Worm (Caenorhabditis elegans) whole organism, young adult: ENCODE results near the gene math-33.

Experiments used
- C06A6.2 ChIP-seq: fragments of 200-800 bp; sonication (Bioruptor generic); conservative IDR thresholded peaks from 2 replicates; pipeline ENCODE4 v1.3.6; 2022; ENCODE audit warnings: missing genetic modification characterization, missing compliant biosample characterization
- C17E4.6 ChIP-seq: fragments of 200-800 bp; sonication (Bioruptor generic); IDR thresholded peaks from 2 replicates; pipeline ENCODE4 v1.3.6; 2022; ENCODE audit warnings: missing genetic modification reagents, missing genetic modification characterization, missing compliant biosample characterization
- D2030.7 ChIP-seq: fragments of 200-800 bp; sonication (Bioruptor generic); IDR thresholded peaks from 2 replicates; pipeline ENCODE4 v1.3.6; 2022; ENCODE audit warnings: missing genetic modification reagents, missing genetic modification characterization, missing compliant biosample characterization
- F33H1.4 ChIP-seq: fragments of 200-800 bp; sonication (Bioruptor generic); IDR thresholded peaks from 2 replicates; pipeline ENCODE4 v1.3.6; 2022; ENCODE audit warnings: missing genetic modification reagents, missing genetic modification characterization, missing compliant biosample characterization
- F37B4.10 ChIP-seq: fragments of 200-800 bp; sonication (Bioruptor generic); IDR thresholded peaks from 2 replicates; pipeline ENCODE4 v1.3.6; 2022; ENCODE audit warnings: missing genetic modification characterization, missing compliant biosample characterization
- F49E8.2 ChIP-seq: sonication (generic microtip); optimal IDR thresholded peaks from 3 replicates; lab custom pipeline; 2017; ENCODE audit warnings: missing genetic modification characterization, mild to moderate bottlenecking, missing compliant biosample characterization, antibody characterized with exemption, moderate library complexity; ENCODE audit not compliant: insufficient read depth
- F52B5.7 ChIP-seq: sonication (generic microtip); optimal IDR thresholded peaks from 2 replicates; lab custom pipeline; 2016; ENCODE audit warnings: mild to moderate bottlenecking, missing genetic modification characterization, missing compliant biosample characterization
- F55B11.4 ChIP-seq: sonication (generic microtip); optimal IDR thresholded peaks from 2 replicates; lab custom pipeline; 2016; ENCODE audit warnings: missing compliant biosample characterization, missing genetic modification characterization, borderline replicate concordance; ENCODE audit not compliant: insufficient read depth
- K11D2.4 ChIP-seq: fragments of 200-800 bp; sonication (Bioruptor generic); IDR thresholded peaks from 2 replicates; pipeline ENCODE4 v1.3.6; 2022; ENCODE audit warnings: missing genetic modification reagents, missing genetic modification characterization, missing compliant biosample characterization
- K12H6.12 ChIP-seq: fragments of 200-800 bp; sonication (Bioruptor generic); optimal IDR thresholded peaks from 2 replicates; lab custom pipeline; 2018; ENCODE audit warnings: mild to moderate bottlenecking, missing genetic modification characterization, missing compliant biosample characterization
- Y53F4B.3 ChIP-seq: fragments of 200-800 bp; sonication (Bioruptor generic); IDR thresholded peaks from 2 replicates; pipeline ENCODE4 v1.3.6; 2022; ENCODE audit warnings: missing genetic modification reagents, missing genetic modification characterization, missing compliant biosample characterization
- Y95B8A.8 ChIP-seq: fragments of 200-800 bp; sonication (Bioruptor generic); IDR thresholded peaks from 2 replicates; pipeline ENCODE4 v1.3.6; 2022; ENCODE audit warnings: missing genetic modification reagents, missing genetic modification characterization, missing compliant biosample characterization
- attf-5 ChIP-seq: fragments of 200-800 bp; sonication (Bioruptor generic); optimal IDR thresholded peaks from 2 replicates; lab custom pipeline; 2018; ENCODE audit warnings: mild to moderate bottlenecking, missing genetic modification characterization, missing compliant biosample characterization
- attf-6 ChIP-seq: fragments of 200-800 bp; sonication (Bioruptor generic); IDR thresholded peaks from 2 replicates; pipeline ENCODE4 v1.3.6; 2022; ENCODE audit warnings: missing genetic modification reagents, missing genetic modification characterization, missing compliant biosample characterization
- cebp-2 ChIP-seq: fragments of 200-800 bp; sonication (Bioruptor generic); IDR thresholded peaks from 2 replicates; pipeline ENCODE4 v1.3.6; 2022; ENCODE audit warnings: missing genetic modification characterization, missing compliant biosample characterization
- egrh-3 ChIP-seq: fragments of 200-800 bp; sonication (Bioruptor generic); IDR thresholded peaks from 2 replicates; pipeline ENCODE4 v1.3.6; 2022; ENCODE audit warnings: missing genetic modification reagents, missing genetic modification characterization, missing compliant biosample characterization
- ets-4 ChIP-seq: fragments of 200-800 bp; sonication (Bioruptor generic); optimal IDR thresholded peaks from 2 replicates; lab custom pipeline; 2018; ENCODE audit warnings: mild to moderate bottlenecking, missing genetic modification characterization, missing compliant biosample characterization
- lin-40 ChIP-seq: sonication (generic microtip); optimal IDR thresholded peaks from 2 replicates; lab custom pipeline; 2016; ENCODE audit warnings: missing genetic modification characterization, mild to moderate bottlenecking, missing compliant biosample characterization, missing genotype, missing genetic modification reagents
- lsl-1 ChIP-seq: fragments of 200-800 bp; sonication (Bioruptor generic); optimal IDR thresholded peaks from 2 replicates; lab custom pipeline; 2018; ENCODE audit warnings: mild to moderate bottlenecking, missing genetic modification characterization, moderate library complexity, missing compliant biosample characterization
- lsy-27 ChIP-seq: sonication (generic microtip); optimal IDR thresholded peaks from 2 replicates; lab custom pipeline; 2017; ENCODE audit warnings: missing genetic modification characterization, mild to moderate bottlenecking, missing compliant biosample characterization, antibody characterized with exemption, missing genotype, borderline replicate concordance; ENCODE audit not compliant: insufficient read depth
- madf-3 ChIP-seq: fragments of 200-800 bp; sonication (Bioruptor generic); IDR thresholded peaks from 2 replicates; pipeline ENCODE4 v1.3.6; 2022; ENCODE audit warnings: missing genetic modification reagents, missing genetic modification characterization, missing compliant biosample characterization
- madf-6 ChIP-seq: fragments of 200-800 bp; sonication (Bioruptor generic); IDR thresholded peaks from 2 replicates; pipeline ENCODE4 v1.3.6; 2022; ENCODE audit warnings: missing genetic modification reagents, missing genetic modification characterization, missing compliant biosample characterization
- madf-8 ChIP-seq: fragments of 200-800 bp; sonication (Bioruptor generic); conservative IDR thresholded peaks from 2 replicates; pipeline ENCODE4 v1.3.6; 2022; ENCODE audit warnings: missing genetic modification reagents, missing genetic modification characterization, missing compliant biosample characterization
- mel-28 ChIP-seq: sonication (generic microtip); optimal IDR thresholded peaks from 2 replicates; lab custom pipeline; 2016; ENCODE audit warnings: borderline replicate concordance, mild to moderate bottlenecking, missing genetic modification characterization, missing compliant biosample characterization
- nfya-1 ChIP-seq: sonication (generic microtip); optimal IDR thresholded peaks from 2 replicates; lab custom pipeline; 2017; ENCODE audit warnings: antibody characterized with exemption, missing compliant biosample characterization, missing genetic modification characterization, borderline replicate concordance; ENCODE audit not compliant: insufficient read depth
- nfyb-1 ChIP-seq: fragments of 200-800 bp; sonication (Bioruptor generic); IDR thresholded peaks from 2 replicates; pipeline ENCODE4 v1.3.6; 2022; ENCODE audit warnings: missing genetic modification reagents, missing genetic modification characterization, missing compliant biosample characterization
- nhr-120 ChIP-seq: fragments of 200-800 bp; sonication (Bioruptor generic); IDR thresholded peaks from 2 replicates; pipeline ENCODE4 v1.3.6; 2022; ENCODE audit warnings: missing genetic modification characterization, missing compliant biosample characterization
- nhr-90 ChIP-seq: sonication (generic microtip); optimal IDR thresholded peaks from 2 replicates; lab custom pipeline; 2016; ENCODE audit warnings: missing genotype, mild to moderate bottlenecking, missing genetic modification characterization, missing compliant biosample characterization
- pha-4 ChIP-seq: fragments of 150-350 bp; sonication (generic microtip); optimal IDR thresholded peaks from 2 replicates; lab custom pipeline; 2014; ENCODE audit warnings: missing biosample characterization, missing genetic modification reagents, missing genetic modification characterization
- rcor-1 ChIP-seq: fragments of 200-800 bp; sonication (Bioruptor generic); IDR thresholded peaks from 2 replicates; pipeline ENCODE4 v1.3.6; 2022; ENCODE audit warnings: missing genetic modification reagents, missing genetic modification characterization, missing compliant biosample characterization
- snpc-3.4 ChIP-seq: sonication (generic microtip); optimal IDR thresholded peaks from 2 replicates; lab custom pipeline; 2017; ENCODE audit warnings: missing genetic modification characterization, mild to moderate bottlenecking, missing compliant biosample characterization, antibody characterized with exemption, moderate library complexity, missing genotype, missing genetic modification reagents
- snpc-4 ChIP-seq, 5 experiments: fragments of 150-350 bp in 1 of 5; sonication (generic microtip) in 4 of 5; optimal IDR thresholded peaks; 2 replicates each; lab custom pipeline; 2014 to 2018; ENCODE audit warnings: missing genetic modification characterization in 5 of 5, missing biosample characterization in 3 of 5, antibody characterized with exemption in 2 of 5, mild to moderate bottlenecking in 2 of 5, missing compliant biosample characterization in 2 of 5, missing genotype in 2 of 5, moderate library complexity in 2 of 5, missing genetic modification reagents in 1 of 5
- somi-1 ChIP-seq: fragments of 200-800 bp; sonication (Bioruptor generic); optimal IDR thresholded peaks from 2 replicates; lab custom pipeline; 2018; ENCODE audit warnings: mild to moderate bottlenecking, missing genetic modification characterization, missing compliant biosample characterization
- tbp1 ChIP-seq: fragments of 200-800 bp; sonication (Bioruptor generic); optimal IDR thresholded peaks from 2 replicates; lab custom pipeline; 2018; ENCODE audit warnings: mild to moderate bottlenecking, missing genetic modification characterization, missing compliant biosample characterization
- tbx-9 ChIP-seq: sonication (generic microtip); optimal IDR thresholded peaks from 2 replicates; lab custom pipeline; 2016; ENCODE audit warnings: borderline replicate concordance, missing genetic modification characterization, inconsistent platforms, missing compliant biosample characterization
- unc-130 ChIP-seq: sonication (generic microtip); optimal IDR thresholded peaks from 2 replicates; lab custom pipeline; 2016; ENCODE audit warnings: missing genetic modification reagents, missing genetic modification characterization, missing compliant biosample characterization
- ztf-18 ChIP-seq: sonication (generic microtip); optimal IDR thresholded peaks from 2 replicates; lab custom pipeline; 2016; ENCODE audit warnings: missing genotype, mild to moderate bottlenecking, missing genetic modification characterization, missing compliant biosample characterization

Gene math-33

DNA sequence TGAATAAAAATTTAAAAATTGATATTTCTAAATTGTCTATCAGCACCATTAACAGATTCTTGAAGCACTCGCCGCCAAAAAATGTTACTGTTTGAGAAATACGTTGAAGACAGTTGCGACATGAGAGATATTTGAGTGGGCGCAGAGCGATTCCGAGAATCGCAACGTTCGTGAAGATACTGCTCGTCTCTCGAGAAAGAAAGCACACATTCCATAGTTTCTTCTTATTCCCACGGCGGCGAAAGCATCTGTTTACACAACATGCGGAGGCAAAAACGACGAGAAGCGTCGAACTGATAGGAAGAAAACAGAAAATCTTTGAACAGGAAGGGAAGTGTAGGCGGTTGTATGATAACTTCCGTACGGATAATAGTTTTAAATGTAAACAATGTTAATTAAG, 31.2 kb upstream of the math-33 start:
- TF ChIP-seq tbx-9: no peak
- no peak for TF ChIP-seq nhr-90 (tag; lab: Kevin White, UChicago)
- TF ChIP-seq Y53F4B.3 (GFP tag; lab: Robert Waterston, UW): no peak
- TF ChIP-seq somi-1 (GFP tag; lab: Kevin White, UChicago): peak; percentile 42
- no peak for TF ChIP-seq F37B4.10 (GFP tag; lab: Robert Waterston, UW)
- no peak for TF ChIP-seq ets-4 (GFP tag; lab: Kevin White, UChicago)
- TF ChIP-seq lin-40 (tag; lab: Kevin White, UChicago): peak; percentile 6
- no peak for TF ChIP-seq cebp-2 (GFP tag; lab: Robert Waterston, UW)
- no peak for TF ChIP-seq pha-4 (tag; lab: Kevin White, UChicago)
- no peak for TF ChIP-seq egrh-3 (GFP tag; lab: Robert Waterston, UW)
- no peak for TF ChIP-seq F33H1.4
- no peak for TF ChIP-seq mel-28 (tag; lab: Kevin White, UChicago)
- no peak for TF ChIP-seq nhr-120 (GFP tag; lab: Robert Waterston, UW)
- no peak for TF ChIP-seq tbp1 (GFP tag; lab: Kevin White, UChicago)
- peak; percentile 46 for TF ChIP-seq F52B5.7 (tag; lab: Kevin White, UChicago)
- TF ChIP-seq unc-130 (GFP tag; lab: Kevin White, UChicago): no peak
- TF ChIP-seq C17E4.6 (GFP tag; lab: Robert Waterston, UW): no peak
- no peak for TF ChIP-seq madf-3 (GFP tag; lab: Robert Waterston, UW)
- peak; percentile 15 for TF ChIP-seq K12H6.12
- no peak for TF ChIP-seq madf-8 (GFP tag; lab: Robert Waterston, UW)
- TF ChIP-seq C06A6.2: 0 out of 2 replicates have a peak, but pooled peaks have one; percentile 44
- TF ChIP-seq D2030.7 (GFP tag; lab: Robert Waterston, UW): no peak
- TF ChIP-seq lsy-27: no peak
- no peak for TF ChIP-seq rcor-1
- no peak for TF ChIP-seq F55B11.4 (tag; lab: Kevin White, UChicago)
- TF ChIP-seq attf-6 (GFP tag; lab: Robert Waterston, UW): no peak
- no peak for TF ChIP-seq nfya-1 (tag; lab: Kevin White, UChicago)
- TF ChIP-seq K11D2.4 (GFP tag; lab: Robert Waterston, UW): 0 out of 2 replicates have a peak, but pooled peaks have one; percentile 15
- 0 out of 2 replicates have a peak, but pooled peaks have one; percentile 9 for TF ChIP-seq Y95B8A.8 (GFP tag; lab: Robert Waterston, UW)
- peak; percentile 40; the same call in 1 of the 2 replicates for TF ChIP-seq nfyb-1 (GFP tag; lab: Robert Waterston, UW)
- no peak for TF ChIP-seq snpc-4 (GFP tag; optimal IDR thresholded peaks at IDR 0.05; lab: Kevin White, UChicago)
- TF ChIP-seq snpc-4 (tag; optimal IDR thresholded peaks at IDR 0.05; lab: Kevin White, UChicago): no peak
- TF ChIP-seq ztf-18 (tag; lab: Kevin White, UChicago): no peak
- no peak for TF ChIP-seq snpc-3.4 (tag; lab: Kevin White, UChicago)
- no peak for TF ChIP-seq attf-5

ce11 chrV:11082964-11083363, 30.7 kb upstream of the math-33 start:
- no peak for TF ChIP-seq F49E8.2 (tag; lab: Kevin White, UChicago)
- TF ChIP-seq lsl-1 (GFP tag; lab: Kevin White, UChicago): peak; percentile 77
- peak; percentile 57; the same call in 1 of the 2 replicates for TF ChIP-seq F33H1.4
- TF ChIP-seq Y53F4B.3 (GFP tag; lab: Robert Waterston, UW): no peak
- TF ChIP-seq madf-6: peak; percentile 34; the same call in 1 of the 2 replicates
